Worm (Caenorhabditis elegans) whole organism, L1 larva: ENCODE data around the gene Y39G8B.1.

Experiments
- C16A3.4 ChIP-seq: fragments of 150-350 bp; optimal IDR thresholded peaks from 2 replicates; lab custom pipeline; 2014; ENCODE audit warnings: missing biosample characterization, missing genetic modification characterization
- C34B4.2 ChIP-seq: sonication (generic microtip); optimal IDR thresholded peaks from 2 replicates; lab custom pipeline; 2017; ENCODE audit warnings: mild to moderate bottlenecking, missing genetic modification characterization, missing compliant biosample characterization
- aly-2 ChIP-seq: fragments of 150-350 bp; optimal IDR thresholded peaks from 2 replicates; lab custom pipeline; 2014; ENCODE audit warnings: missing biosample characterization, missing genetic modification characterization
- ama-1 ChIP-seq: fragments of 150-350 bp; optimal IDR thresholded peaks from 2 replicates; lab custom pipeline; 2014
- blmp-1 ChIP-seq: fragments of 150-350 bp; optimal IDR thresholded peaks from 2 replicates; lab custom pipeline; 2014; ENCODE audit warnings: missing biosample characterization, missing genetic modification characterization
- ceh-82 ChIP-seq, 3 experiments: fragments of 150-350 bp in 1 of 3; sonication (generic microtip) in 2 of 3; optimal IDR thresholded peaks; 2 replicates each; lab custom pipeline; 2014 to 2017; ENCODE audit warnings: missing biosample characterization in 3 of 3, missing genetic modification characterization in 3 of 3
- ceh-90 ChIP-seq: sonication (generic microtip); optimal IDR thresholded peaks from 2 replicates; lab custom pipeline; 2016; ENCODE audit warnings: missing genetic modification characterization, missing compliant biosample characterization
- ces-1 ChIP-seq: fragments of 150-350 bp; optimal IDR thresholded peaks from 2 replicates; lab custom pipeline; 2014; ENCODE audit warnings: missing biosample characterization, missing genetic modification reagents, missing genetic modification characterization
- efl-1 ChIP-seq, 4 experiments: fragments of 150-350 bp; optimal IDR thresholded peaks in 3 of 4; peaks in 1 of 4; 1 replicate in 1 of 4; 2 replicates in 3 of 4; lab custom pipeline; 2014; ENCODE audit warnings: missing biosample characterization in 2 of 4, missing genetic modification characterization in 2 of 4, missing genetic modification reagents in 2 of 4
- efl-3 ChIP-seq: fragments of 200-800 bp; sonication (Bioruptor generic); optimal IDR thresholded peaks from 2 replicates; lab custom pipeline; 2018; ENCODE audit warnings: mild to moderate bottlenecking, missing genetic modification characterization, missing compliant biosample characterization
- egl-27 ChIP-seq, 2 experiments: fragments of 150-350 bp in 1 of 2; sonication (generic microtip); optimal IDR thresholded peaks; 3 replicates each; lab custom pipeline; 2017 to 2018; ENCODE audit warnings: missing biosample characterization in 2 of 2, missing genetic modification characterization in 2 of 2, missing genetic modification reagents in 2 of 2
- elt-2 ChIP-seq: sonication (generic microtip); optimal IDR thresholded peaks from 2 replicates; lab custom pipeline; 2016; ENCODE audit warnings: missing genetic modification characterization, mild to moderate bottlenecking, inconsistent platforms, missing compliant biosample characterization, missing genetic modification reagents
- elt-3 ChIP-seq, 6 experiments: fragments of 150-350 bp in 1 of 6; sonication (generic microtip); optimal IDR thresholded peaks; 2 replicates each; lab custom pipeline; 2017 to 2018; ENCODE audit warnings: missing biosample characterization in 6 of 6, missing genetic modification characterization in 6 of 6, inconsistent platforms in 1 of 6
- ets-5 ChIP-seq: fragments of 200-800 bp; sonication (Bioruptor generic); IDR thresholded peaks from 2 replicates; pipeline ENCODE4 v1.3.6; 2022; ENCODE audit warnings: missing genetic modification characterization, missing compliant biosample characterization
- fkh-4 ChIP-seq: sonication (generic microtip); optimal IDR thresholded peaks from 2 replicates; lab custom pipeline; 2016; ENCODE audit warnings: missing compliant biosample characterization, missing genetic modification characterization, borderline replicate concordance
- fkh-8 ChIP-seq: sonication (generic microtip); optimal IDR thresholded peaks from 2 replicates; lab custom pipeline; 2016; ENCODE audit warnings: mild to moderate bottlenecking, missing genetic modification characterization, missing compliant biosample characterization
- grh-1 ChIP-seq: fragments of 200-800 bp; sonication (Bioruptor generic); IDR thresholded peaks from 2 replicates; pipeline ENCODE4 v1.3.6; 2022; ENCODE audit warnings: missing genetic modification reagents, missing genetic modification characterization, missing compliant biosample characterization
- hlh-17 ChIP-seq: fragments of 200-800 bp; sonication (Bioruptor generic); optimal IDR thresholded peaks from 2 replicates; lab custom pipeline; 2018; ENCODE audit warnings: missing genetic modification characterization, mild to moderate bottlenecking, missing compliant biosample characterization, moderate library complexity, borderline replicate concordance
- hlh-4 ChIP-seq: sonication (generic microtip); optimal IDR thresholded peaks from 2 replicates; lab custom pipeline; 2016; ENCODE audit warnings: mild to moderate bottlenecking, missing genetic modification characterization, missing compliant biosample characterization
- irx-1 ChIP-seq: sonication (generic microtip); optimal IDR thresholded peaks from 2 replicates; lab custom pipeline; 2016; ENCODE audit warnings: missing genetic modification characterization, missing compliant biosample characterization
- isw-1 ChIP-seq: fragments of 200-800 bp; sonication (Bioruptor generic); IDR thresholded peaks from 2 replicates; pipeline ENCODE4 v1.3.6; 2022; ENCODE audit warnings: missing genetic modification characterization, missing compliant biosample characterization
- lin-13 ChIP-seq: fragments of 150-350 bp; optimal IDR thresholded peaks from 2 replicates; lab custom pipeline; 2014; ENCODE audit warnings: missing biosample characterization, missing genetic modification reagents, missing genetic modification characterization
- lin-15B ChIP-seq: fragments of 150-350 bp; sonication (generic microtip); optimal IDR thresholded peaks from 3 replicates; lab custom pipeline; 2014; ENCODE audit warnings: missing biosample characterization, missing genetic modification characterization
- lin-35 ChIP-seq, 2 experiments: fragments of 150-350 bp; optimal IDR thresholded peaks; 2 replicates each; lab custom pipeline; 2014; ENCODE audit warnings: missing biosample characterization in 2 of 2, missing genetic modification characterization in 2 of 2, missing genetic modification reagents in 2 of 2
- lsy-2 ChIP-seq, 2 experiments: fragments of 150-350 bp; optimal IDR thresholded peaks; 2 replicates each; lab custom pipeline; 2014; ENCODE audit warnings: missing biosample characterization in 2 of 2, missing genetic modification characterization in 2 of 2
- mdl-1 ChIP-seq, 2 experiments: fragments of 150-350 bp; optimal IDR thresholded peaks; 2 replicates each; lab custom pipeline; 2014 to 2017; ENCODE audit warnings: missing biosample characterization in 2 of 2, missing genetic modification characterization in 2 of 2, inconsistent platforms in 1 of 2
- nhr-237 ChIP-seq: fragments of 150-350 bp; optimal IDR thresholded peaks from 2 replicates; lab custom pipeline; 2014; ENCODE audit warnings: missing biosample characterization, missing genetic modification characterization
- nhr-47 ChIP-seq: sonication (generic microtip); optimal IDR thresholded peaks from 2 replicates; lab custom pipeline; 2016; ENCODE audit warnings: mild to moderate bottlenecking, missing genetic modification characterization, moderate library complexity, missing compliant biosample characterization
- nhr-71 ChIP-seq: sonication (generic microtip); optimal IDR thresholded peaks from 2 replicates; lab custom pipeline; 2016; ENCODE audit warnings: mild to moderate bottlenecking, missing genetic modification characterization, moderate library complexity, missing compliant biosample characterization
- nhr-76 ChIP-seq: sonication (generic microtip); optimal IDR thresholded peaks from 2 replicates; lab custom pipeline; 2017; ENCODE audit warnings: missing biosample characterization, missing genetic modification characterization
- nhr-90 ChIP-seq: sonication (generic microtip); optimal IDR thresholded peaks from 2 replicates; lab custom pipeline; 2016; ENCODE audit warnings: mild to moderate bottlenecking, missing genetic modification characterization, missing compliant biosample characterization; ENCODE audit not compliant: poor library complexity
- pqm-1 ChIP-seq: sonication (generic microtip); optimal IDR thresholded peaks from 3 replicates; lab custom pipeline; 2017; ENCODE audit warnings: missing biosample characterization, missing genetic modification characterization
- sox-4 ChIP-seq: sonication (generic microtip); optimal IDR thresholded peaks from 2 replicates; lab custom pipeline; 2016; ENCODE audit warnings: missing genetic modification characterization, missing compliant biosample characterization
- swsn-7 ChIP-seq: sonication (generic microtip); optimal IDR thresholded peaks from 2 replicates; lab custom pipeline; 2016; ENCODE audit warnings: missing genetic modification characterization, missing compliant biosample characterization
- tlp-1 ChIP-seq: fragments of 150-350 bp; optimal IDR thresholded peaks from 2 replicates; lab custom pipeline; 2014; ENCODE audit warnings: missing biosample characterization, missing genetic modification characterization
- unc-130 ChIP-seq: fragments of 150-350 bp; optimal IDR thresholded peaks from 2 replicates; lab custom pipeline; 2017; ENCODE audit warnings: missing biosample characterization, missing genetic modification characterization, inconsistent platforms
- unc-98 ChIP-seq: fragments of 200-800 bp; sonication (Bioruptor generic); IDR thresholded peaks from 2 replicates; pipeline ENCODE4 v1.3.6; 2022; ENCODE audit warnings: missing genetic modification characterization, missing compliant biosample characterization
- zag-1 ChIP-seq: fragments of 150-350 bp; optimal IDR thresholded peaks from 2 replicates; lab custom pipeline; 2014; ENCODE audit warnings: missing biosample characterization, missing genetic modification characterization
- ztf-4 ChIP-seq: fragments of 150-350 bp; optimal IDR thresholded peaks from 2 replicates; lab custom pipeline; 2014; ENCODE audit warnings: missing biosample characterization, missing genetic modification characterization

Gene Y39G8B.1

ce11 chrII:14014637-14015036 lies 41.0 kb upstream of the Y39G8B.1 start:
- TF ChIP-seq grh-1 (GFP tag; lab: Robert Waterston, UW) (no peak), lin-15B (tag; lab: Kevin White, UChicago) (no peak), ceh-82 (tag; optimal IDR thresholded peaks at IDR 0.05; lab: Kevin White, UChicago) (no peak), nhr-237 (tag; lab: Kevin White, UChicago) (no peak), elt-3 (tag; optimal IDR thresholded peaks at IDR 0.05; lab: Kevin White, UChicago) (no peak), efl-3 (GFP tag; lab: Kevin White, UChicago) (no peak), nhr-71 (tag; lab: Kevin White, UChicago) (no peak), C34B4.2 (tag; lab: Kevin White, UChicago) (no peak), egl-27 (tag; optimal IDR thresholded peaks at IDR 0.05; lab: Kevin White, UChicago) (no peak)

ce11 chrII:14010656-14011376 lies 37.2 kb upstream of the Y39G8B.1 start, which contains the start of gene F01D5.8:
F01D5.8 (plus strand) TSS chrII:14010706.
- TF ChIP-seq tlp-1 (tag; lab: Kevin White, UChicago) (no peak), efl-1 (optimal IDR thresholded peaks at IDR 0.05; lab: Kevin White, UChicago) (no peak), efl-1 (GFP tag; optimal IDR thresholded peaks at IDR 0.05 in 1 of 2; lab: Kevin White, UChicago) (peak in 1 of 2 experiments; percentile 62), nhr-76 (tag; lab: Kevin White, UChicago) (no peak), lin-35 (GFP tag; optimal IDR thresholded peaks at IDR 0.05; lab: Kevin White, UChicago) (peak in 1 of 2 experiments; percentile 9), elt-2 (tag; lab: Kevin White, UChicago) (peak; percentile 33)

- TF ChIP-seq blmp-1 (tag; lab: Kevin White, UChicago) = no peak
- no peak for TF ChIP-seq pqm-1 (tag; lab: Kevin White, UChicago)
- no peak for TF ChIP-seq tlp-1 (tag; lab: Kevin White, UChicago)
- no peak for TF ChIP-seq nhr-47 (tag; lab: Kevin White, UChicago)
- no peak for TF ChIP-seq zag-1 (tag; lab: Kevin White, UChicago)
- TF ChIP-seq mdl-1 (tag; optimal IDR thresholded peaks at IDR 0.05; lab: Kevin White, UChicago) = no peak
- no peak for TF ChIP-seq unc-130
- no peak for TF ChIP-seq sox-4 (tag; lab: Kevin White, UChicago)
- no peak for TF ChIP-seq unc-98
- TF ChIP-seq efl-3 (GFP tag; lab: Kevin White, UChicago) = no peak
- TF ChIP-seq aly-2 (tag; lab: Kevin White, UChicago) = no peak
- no peak for TF ChIP-seq ama-1 (lab: Kevin White, UChicago)
- TF ChIP-seq C16A3.4 (tag; lab: Kevin White, UChicago) = no peak
- TF ChIP-seq hlh-4 (tag; lab: Kevin White, UChicago) = no peak
- TF ChIP-seq elt-2 (tag; lab: Kevin White, UChicago) = no peak
- TF ChIP-seq fkh-4 (tag; lab: Kevin White, UChicago) = no peak
- TF ChIP-seq ces-1 (GFP tag; lab: Kevin White, UChicago) = no peak
- no peak for TF ChIP-seq isw-1 (GFP tag; lab: Robert Waterston, UW)
These were observed 34.7 kb upstream of the Y39G8B.1 start, which contains the start of gene F01D5.7 for ce11 chrII:14008359-14008758. F01D5.7 (plus strand) TSS chrII:14008659.

ce11 chrII:14006210-14006609 lies 32.6 kb upstream of the Y39G8B.1 start, which contains the start of gene F01D5.6:
F01D5.6 (plus strand) TSS chrII:14006510.
- no peak for TF ChIP-seq unc-98
- no peak for TF ChIP-seq ceh-90
- TF ChIP-seq ztf-4 (tag; lab: Kevin White, UChicago) = no peak
- no peak for TF ChIP-seq fkh-8 (tag; lab: Kevin White, UChicago)
- TF ChIP-seq lsy-2 (tag; optimal IDR thresholded peaks at IDR 0.05; lab: Kevin White, UChicago) = no peak
- no peak for TF ChIP-seq nhr-90 (tag; lab: Kevin White, UChicago)
- no peak for TF ChIP-seq lin-13 (GFP tag; lab: Kevin White, UChicago)
- TF ChIP-seq hlh-17 (GFP tag; lab: Kevin White, UChicago) = no peak
- TF ChIP-seq ets-5 (GFP tag; lab: Robert Waterston, UW) = no peak
- no peak for TF ChIP-seq nhr-47 (tag; lab: Kevin White, UChicago)
- no peak for TF ChIP-seq irx-1
- no peak for TF ChIP-seq swsn-7
- TF ChIP-seq, all 84 proteins: peak for 0
